Worm (Caenorhabditis elegans) whole organism, L3 larva: ENCODE measurements around the gene Y57A10B.7.

Experiments used
- elt-3 ChIP-seq, 3 experiments: fragments of 150-350 bp in 1 of 3; sonication (generic microtip) in 2 of 3; optimal IDR thresholded peaks; 2 replicates in 2 of 3; 4 replicates in 1 of 3; lab custom pipeline; 2014 to 2017; ENCODE audit warnings: missing biosample characterization in 3 of 3, missing genetic modification characterization in 3 of 3
- fos-1 ChIP-seq: fragments of 150-350 bp; optimal IDR thresholded peaks from 2 replicates; lab custom pipeline; 2014; ENCODE audit warnings: missing biosample characterization, missing genetic modification characterization
- mdl-1 ChIP-seq: fragments of 150-350 bp; optimal IDR thresholded peaks from 2 replicates; lab custom pipeline; 2014; ENCODE audit warnings: missing biosample characterization, missing genetic modification characterization
- snpc-4 ChIP-seq: fragments of 150-350 bp; optimal IDR thresholded peaks from 2 replicates; lab custom pipeline; 2014; ENCODE audit warnings: missing biosample characterization, missing genetic modification characterization
- tbx-2 ChIP-seq: sonication (generic microtip); optimal IDR thresholded peaks from 2 replicates; lab custom pipeline; 2016; ENCODE audit warnings: mild to moderate bottlenecking, missing genetic modification characterization, missing compliant biosample characterization

- no peak for TF ChIP-seq tbx-2 (tag; lab: Kevin White, UChicago)
- TF ChIP-seq fos-1 (tag; lab: Kevin White, UChicago): no peak
- TF ChIP-seq elt-3 (tag; optimal IDR thresholded peaks at IDR 0.05; lab: Kevin White, UChicago): no peak
- TF ChIP-seq snpc-4 (tag; lab: Kevin White, UChicago): no peak
- no peak for TF ChIP-seq mdl-1
These were observed 50.7 kb downstream of the Y57A10B.7 start for ce11 chrII:12342928-12343327.
